Worm (Caenorhabditis elegans) whole organism, L3 larva: ENCODE measurements around the gene hlh-1.

Experiments used
- R02D3.7 ChIP-seq: fragments of 150-350 bp; optimal IDR thresholded peaks from 2 replicates; lab custom pipeline; 2014; ENCODE audit warnings: missing biosample characterization, missing genetic modification characterization
- ZK546.5 ChIP-seq: sonication (generic microtip); optimal IDR thresholded peaks from 2 replicates; lab custom pipeline; 2017; ENCODE audit warnings: missing biosample characterization, missing genetic modification characterization
- aly-2 ChIP-seq: fragments of 150-350 bp; optimal IDR thresholded peaks from 2 replicates; lab custom pipeline; 2014; ENCODE audit warnings: missing biosample characterization, missing genetic modification characterization
- ama-1 ChIP-seq: fragments of 150-350 bp; optimal IDR thresholded peaks from 2 replicates; lab custom pipeline; 2018
- ceh-16 ChIP-seq: sonication (generic microtip); optimal IDR thresholded peaks from 2 replicates; lab custom pipeline; 2017; ENCODE audit warnings: missing biosample characterization, missing genetic modification characterization
- ceh-28 ChIP-seq: fragments of 150-350 bp; optimal IDR thresholded peaks from 2 replicates; lab custom pipeline; 2014; ENCODE audit warnings: missing biosample characterization, missing genetic modification reagents, missing genetic modification characterization
- ceh-82 ChIP-seq: fragments of 150-350 bp; optimal IDR thresholded peaks from 2 replicates; lab custom pipeline; 2014; ENCODE audit warnings: missing biosample characterization, missing genetic modification characterization
- daf-12 ChIP-seq: fragments of 150-350 bp; optimal IDR thresholded peaks from 2 replicates; lab custom pipeline; 2014; ENCODE audit warnings: missing biosample characterization, missing genetic modification reagents, missing genetic modification characterization
- egl-27 ChIP-seq: sonication (generic microtip); optimal IDR thresholded peaks from 4 replicates; lab custom pipeline; 2017; ENCODE audit warnings: missing biosample characterization, missing genetic modification reagents, missing genetic modification characterization
- egl-5 ChIP-seq: fragments of 150-350 bp; optimal IDR thresholded peaks from 2 replicates; lab custom pipeline; 2017; ENCODE audit warnings: missing biosample characterization, missing genetic modification reagents, missing genetic modification characterization, inconsistent platforms
- elt-1 ChIP-seq: fragments of 150-350 bp; optimal IDR thresholded peaks from 2 replicates; lab custom pipeline; 2014; ENCODE audit warnings: missing biosample characterization, missing genetic modification characterization
- elt-2 ChIP-seq: sonication (generic microtip); optimal IDR thresholded peaks from 2 replicates; lab custom pipeline; 2016; ENCODE audit warnings: missing genetic modification reagents, mild to moderate bottlenecking, missing genetic modification characterization, missing compliant biosample characterization
- elt-3 ChIP-seq, 3 experiments: fragments of 150-350 bp in 1 of 3; sonication (generic microtip) in 2 of 3; optimal IDR thresholded peaks; 2 replicates in 2 of 3; 4 replicates in 1 of 3; lab custom pipeline; 2014 to 2017; ENCODE audit warnings: missing biosample characterization in 3 of 3, missing genetic modification characterization in 3 of 3
- eor-1 ChIP-seq, 2 experiments: fragments of 150-350 bp; optimal IDR thresholded peaks; 2 replicates each; lab custom pipeline; 2014 to 2018; ENCODE audit warnings: missing biosample characterization in 2 of 2, missing genetic modification characterization in 2 of 2
- fos-1 ChIP-seq: fragments of 150-350 bp; optimal IDR thresholded peaks from 2 replicates; lab custom pipeline; 2014; ENCODE audit warnings: missing biosample characterization, missing genetic modification characterization
- jun-1 ChIP-seq: fragments of 150-350 bp; optimal IDR thresholded peaks from 2 replicates; lab custom pipeline; 2014; ENCODE audit warnings: missing biosample characterization, missing genetic modification reagents, missing genetic modification characterization
- lin-15B ChIP-seq: fragments of 150-350 bp; optimal IDR thresholded peaks from 2 replicates; lab custom pipeline; 2014; ENCODE audit warnings: missing biosample characterization, missing genetic modification characterization
- lin-39 ChIP-seq: fragments of 150-350 bp; optimal IDR thresholded peaks from 2 replicates; lab custom pipeline; 2018; ENCODE audit warnings: missing biosample characterization, missing genetic modification reagents, missing genetic modification characterization
- mdl-1 ChIP-seq: fragments of 150-350 bp; optimal IDR thresholded peaks from 2 replicates; lab custom pipeline; 2014; ENCODE audit warnings: missing biosample characterization, missing genetic modification characterization
- nfya-1 ChIP-seq: sonication (generic microtip); optimal IDR thresholded peaks from 2 replicates; lab custom pipeline; 2017; ENCODE audit warnings: missing genetic modification characterization, mild to moderate bottlenecking, missing compliant biosample characterization, antibody characterized with exemption, moderate library complexity; ENCODE audit not compliant: insufficient read depth
- nhr-11 ChIP-seq: fragments of 150-350 bp; optimal IDR thresholded peaks from 2 replicates; lab custom pipeline; 2014; ENCODE audit warnings: missing biosample characterization, missing genetic modification characterization
- nhr-23 ChIP-seq: fragments of 150-350 bp; optimal IDR thresholded peaks from 2 replicates; lab custom pipeline; 2014; ENCODE audit warnings: missing biosample characterization, missing genetic modification reagents, missing genetic modification characterization
- nhr-237 ChIP-seq: fragments of 150-350 bp; optimal IDR thresholded peaks from 2 replicates; lab custom pipeline; 2014; ENCODE audit warnings: missing biosample characterization, missing genetic modification characterization
- nhr-25 ChIP-seq: sonication (generic microtip); optimal IDR thresholded peaks from 2 replicates; lab custom pipeline; 2017; ENCODE audit warnings: missing biosample characterization, missing genetic modification characterization
- nhr-28 ChIP-seq: fragments of 150-350 bp; optimal IDR thresholded peaks from 2 replicates; lab custom pipeline; 2014; ENCODE audit warnings: missing biosample characterization, missing genetic modification characterization
- nhr-43 ChIP-seq: sonication (generic microtip); optimal IDR thresholded peaks from 2 replicates; lab custom pipeline; 2016; ENCODE audit warnings: mild to moderate bottlenecking, missing genetic modification characterization, missing compliant biosample characterization; ENCODE audit not compliant: poor library complexity, severe bottlenecking
- nhr-76 ChIP-seq: fragments of 150-350 bp; sonication (generic microtip); optimal IDR thresholded peaks from 5 replicates; lab custom pipeline; 2014; ENCODE audit warnings: missing biosample characterization, missing genetic modification characterization
- pha-4 ChIP-seq: fragments of 150-350 bp; optimal IDR thresholded peaks from 2 replicates; lab custom pipeline; 2014; ENCODE audit warnings: missing biosample characterization, missing genetic modification reagents, missing genetic modification characterization
- sea-2 ChIP-seq: fragments of 150-350 bp; sonication (generic microtip); optimal IDR thresholded peaks from 4 replicates; lab custom pipeline; 2014; ENCODE audit warnings: missing biosample characterization, missing genetic modification reagents, missing genetic modification characterization
- skn-1 ChIP-seq: fragments of 150-350 bp; optimal IDR thresholded peaks from 2 replicates; lab custom pipeline; 2014; ENCODE audit warnings: missing biosample characterization, missing genetic modification characterization
- snpc-4 ChIP-seq: fragments of 150-350 bp; optimal IDR thresholded peaks from 2 replicates; lab custom pipeline; 2014; ENCODE audit warnings: missing biosample characterization, missing genetic modification characterization
- unc-39 ChIP-seq: sonication (generic microtip); optimal IDR thresholded peaks from 4 replicates; lab custom pipeline; 2017; ENCODE audit warnings: missing biosample characterization, missing genetic modification characterization
- zag-1 ChIP-seq: fragments of 150-350 bp; optimal IDR thresholded peaks from 2 replicates; lab custom pipeline; 2014; ENCODE audit warnings: missing biosample characterization, missing genetic modification characterization

Gene hlh-1

ce11 chrII:4482021-4482420 lies 36.4 kb upstream of the hlh-1 start, which contains the start of gene T05C1.2:
Gene T05C1.2 (minus strand): TSS chrII:4482121.
- TF ChIP-seq daf-12 (tag; lab: Kevin White, UChicago) (no peak), lin-39 (tag; lab: Kevin White, UChicago) (no peak), nhr-76 (tag; lab: Kevin White, UChicago) (no peak), lin-15B (tag; lab: Kevin White, UChicago) (no peak), egl-5 (tag; lab: Kevin White, UChicago) (no peak), nhr-43 (tag; lab: Kevin White, UChicago) (no peak), egl-27 (tag; lab: Kevin White, UChicago) (no peak), ceh-82 (no peak), unc-39 (tag; lab: Kevin White, UChicago) (no peak), aly-2 (no peak), eor-1 (tag; optimal IDR thresholded peaks at IDR 0.05; lab: Kevin White, UChicago) (no peak), skn-1 (no peak), jun-1 (no peak), sea-2 (no peak), ama-1 (no peak), ceh-16 (tag; lab: Kevin White, UChicago) (no peak), nfya-1 (no peak), mdl-1 (tag; lab: Kevin White, UChicago) (no peak), ceh-28 (tag; lab: Kevin White, UChicago) (no peak)

ce11 chrII:4489288-4489687 lies 29.1 kb upstream of the hlh-1 start, which contains the start of gene T05C1.3:
Gene T05C1.3 (minus strand): TSS chrII:4489388.
- TF ChIP-seq mdl-1 (tag; lab: Kevin White, UChicago): no peak
- TF ChIP-seq nhr-28 (tag; lab: Kevin White, UChicago): no peak
- no peak for TF ChIP-seq nhr-23 (tag; lab: Kevin White, UChicago)
- TF ChIP-seq nhr-25 (tag; lab: Kevin White, UChicago): no peak
- TF ChIP-seq ama-1: no peak
- TF ChIP-seq nhr-237 (tag; lab: Kevin White, UChicago): no peak
- TF ChIP-seq lin-15B (tag; lab: Kevin White, UChicago): no peak

ce11 chrII:4490729-4491128 lies 27.6 kb upstream of the hlh-1 start, which contains the start of gene T05C1.5:
Gene T05C1.5 (minus strand): TSS chrII:4490829.
- no peak for TF ChIP-seq elt-3 (tag; optimal IDR thresholded peaks at IDR 0.05; lab: Kevin White, UChicago)
- no peak for TF ChIP-seq nhr-11 (tag; lab: Kevin White, UChicago)
- no peak for TF ChIP-seq zag-1 (tag; lab: Kevin White, UChicago)
- TF ChIP-seq snpc-4: no peak
- no peak for TF ChIP-seq pha-4 (tag; lab: Kevin White, UChicago)
- TF ChIP-seq ceh-82: no peak
- no peak for TF ChIP-seq egl-5 (tag; lab: Kevin White, UChicago)
- TF ChIP-seq nhr-43 (tag; lab: Kevin White, UChicago): no peak
- no peak for TF ChIP-seq nhr-25 (tag; lab: Kevin White, UChicago)
- TF ChIP-seq nhr-23 (tag; lab: Kevin White, UChicago): no peak
- TF ChIP-seq elt-1 (tag; lab: Kevin White, UChicago): no peak
- no peak for TF ChIP-seq fos-1 (tag; lab: Kevin White, UChicago)
- TF ChIP-seq ceh-16 (tag; lab: Kevin White, UChicago): no peak

ce11 chrII:4494532-4494931 lies 23.8 kb upstream of the hlh-1 start:
- TF ChIP-seq lin-39 (tag; lab: Kevin White, UChicago) (peak; percentile 31), nfya-1 (peak; percentile 19), aly-2 (no peak), ZK546.5 (tag; lab: Kevin White, UChicago) (no peak)

ce11 chrII:4495844-4496243 lies 22.5 kb upstream of the hlh-1 start:
- no peak for TF ChIP-seq R02D3.7 (tag; lab: Kevin White, UChicago)
- TF ChIP-seq elt-2 (tag; lab: Kevin White, UChicago): peak; percentile 59
